Fruit fly (Drosophila melanogaster): ENCODE measurements around the gene Lgr4.

The Lgr4 gene

dm6 chrX:13127973-13128749 is 60.8 kb downstream of the Lgr4 start (continued):
- TF ChIP-seq fd3F (GFP tag; optimal IDR thresholded peaks at IDR 0.05) (no peak), unc-4 (GFP tag; IDR thresholded peaks at IDR 0.05; ENCODE audit: partially characterized antibody) (no peak), CG14441 (GFP tag; IDR thresholded peaks at IDR 0.05) (0 out of 2 replicates have a peak, but pooled peaks have one; percentile 20), knrl (GFP tag; IDR thresholded peaks at IDR 0.05; ENCODE audit: partially characterized antibody) (no peak; the same call in 2 of the 3 replicates), Hsf (GFP tag; optimal IDR thresholded peaks at IDR 0.05) (peak; percentile 34), Dek (tag; optimal IDR thresholded peaks at IDR 0.05) (no peak), CG10431 (GFP tag; optimal IDR thresholded peaks at IDR 0.05) (no peak), Neu2 (GFP tag; optimal IDR thresholded peaks at IDR 0.05; ENCODE audit: borderline replicate concordance) (no peak), mld (GFP tag; IDR thresholded peaks at IDR 0.05; ENCODE audit: partially characterized antibody) (no peak), CG14965 (GFP tag; optimal IDR thresholded peaks at IDR 0.05; ENCODE audit: borderline replicate concordance) (no peak), Pdp1 (GFP tag; optimal IDR thresholded peaks at IDR 0.05) (peak in 1 of 2 experiments; percentile 54), tio (GFP tag; optimal IDR thresholded peaks at IDR 0.05) (peak; percentile 52), Mad (GFP tag; optimal IDR thresholded peaks at IDR 0.05) (no peak), org-1 (GFP tag; optimal IDR thresholded peaks at IDR 0.05) (no peak), Atf-2 (GFP tag; optimal IDR thresholded peaks at IDR 0.05) (peak; percentile 34), Sox100B (GFP tag; optimal IDR thresholded peaks at IDR 0.05) (peak; percentile 33), CG31388 (GFP tag; optimal IDR thresholded peaks at IDR 0.05) (no peak), CG17802 (tag; optimal IDR thresholded peaks at IDR 0.05) (peak; percentile 16), Bdp1 (GFP tag; optimal IDR thresholded peaks at IDR 0.05) (peak; percentile 21), Sox102F (GFP tag; optimal IDR thresholded peaks at IDR 0.05) (peak; percentile 46), Lpt (GFP tag; optimal IDR thresholded peaks at IDR 0.05) (no peak), en (GFP tag; optimal IDR thresholded peaks at IDR 0.05) (no peak), CG3847 (GFP tag; IDR thresholded peaks at IDR 0.05) (no peak), BtbVII (GFP tag; optimal IDR thresholded peaks at IDR 0.05) (no peak), yki (optimal IDR thresholded peaks at IDR 0.05) (no peak), bcd (GFP tag; optimal IDR thresholded peaks at IDR 0.05) (peak; percentile 16), peb (GFP tag; IDR thresholded peaks at IDR 0.05) (no peak), Hr78 (GFP tag; optimal IDR thresholded peaks at IDR 0.05) (peak in 1 of 2 experiments; percentile 4), az2 (GFP tag; optimal IDR thresholded peaks at IDR 0.05) (peak; percentile 68), nerfin-1 (tag; optimal IDR thresholded peaks at IDR 0.05) (no peak), CG10321 (GFP tag; IDR thresholded peaks at IDR 0.05) (no peak), CG3065 (GFP tag; optimal IDR thresholded peaks at IDR 0.05) (no peak), Tbp (GFP tag; optimal IDR thresholded peaks at IDR 0.05) (no peak), crol (GFP tag; IDR thresholded peaks at IDR 0.05) (peak; percentile 89), sens (GFP tag) (peak; percentile 95), wdn (GFP tag; IDR thresholded peaks at IDR 0.05) (no peak), schlank (tag; optimal IDR thresholded peaks at IDR 0.05) (no peak), danr (GFP tag; IDR thresholded peaks at IDR 0.05) (no peak), pb (GFP tag; optimal IDR thresholded peaks at IDR 0.05) (peak; percentile 35), tna (GFP tag; IDR thresholded peaks at IDR 0.05; ENCODE audit: partially characterized antibody) (no peak), CG14014 (GFP tag; IDR thresholded peaks at IDR 0.05) (peak; percentile 19; the same call in 1 of the 2 replicates), z (GFP tag; IDR thresholded peaks at IDR 0.05) (no peak), Optix (GFP tag; IDR thresholded peaks at IDR 0.05) (0 out of 3 replicates have a peak, but pooled peaks have one; percentile 37), cwo (GFP tag; optimal IDR thresholded peaks at IDR 0.05) (no peak), Ssrp (tag; optimal IDR thresholded peaks at IDR 0.05) (peak; percentile 24), ssp (GFP tag; IDR thresholded peaks at IDR 0.05) (0 out of 2 replicates have a peak, but pooled peaks have one; percentile 16), Hr3 (GFP tag; optimal IDR thresholded peaks at IDR 0.05) (peak; percentile 9), Hmx (GFP tag; optimal IDR thresholded peaks at IDR 0.05) (no peak), Hand (GFP tag; optimal IDR thresholded peaks at IDR 0.05) (no peak)

Data from whole organism, embryonic.